Fruit fly (Drosophila melanogaster) whole organism, embryonic: ENCODE measurements around the gene RpS29.
A peak's percentile ranks its signal among the peaks of the same experiment; 100 is the strongest.

Experiments used
- CG10209 ChIP-seq: fragments of 200-800 bp; sonication (Bioruptor generic); optimal IDR thresholded peaks from 3 replicates; lab custom pipeline; 2017; ENCODE audit warnings: missing biosample characterization, mild to moderate bottlenecking, missing genetic modification characterization, missing genetic modification reagents
- CG11696 ChIP-seq: fragments of 200-800 bp; sonication (Bioruptor generic); IDR thresholded peaks from 2 replicates; pipeline ENCODE4 v1.3.6; 2022; ENCODE audit warnings: missing biosample characterization, missing genetic modification characterization
- CG12769 ChIP-seq: fragments of 200-800 bp; sonication (Bioruptor generic); optimal IDR thresholded peaks from 2 replicates; lab custom pipeline; 2019; ENCODE audit warnings: missing biosample characterization, mild to moderate bottlenecking, missing genetic modification characterization, moderate library complexity
- CG14441 ChIP-seq: fragments of 200-800 bp; sonication (Bioruptor generic); IDR thresholded peaks from 2 replicates; pipeline ENCODE4 v1.3.6; 2022; ENCODE audit warnings: missing biosample characterization, missing genetic modification characterization
- CG15601 ChIP-seq: fragments of 200-800 bp; sonication (Bioruptor generic); optimal IDR thresholded peaks from 3 replicates; lab custom pipeline; 2019; ENCODE audit warnings: missing biosample characterization, mild to moderate bottlenecking, missing genetic modification characterization, moderate library complexity
- CG1603 ChIP-seq: fragments of 200-800 bp; sonication (Bioruptor generic); optimal IDR thresholded peaks from 2 replicates; lab custom pipeline; 2019; ENCODE audit warnings: missing biosample characterization, mild to moderate bottlenecking, missing genetic modification characterization, moderate library complexity
- CG17385 ChIP-seq: fragments of 200-800 bp; sonication (Bioruptor generic); optimal IDR thresholded peaks from 3 replicates; lab custom pipeline; 2018; ENCODE audit warnings: missing biosample characterization, mild to moderate bottlenecking, missing genetic modification characterization
- CG17612 ChIP-seq: fragments of 200-800 bp; sonication (Bioruptor generic); IDR thresholded peaks from 2 replicates; pipeline ENCODE4 v1.3.6; 2022; ENCODE audit warnings: missing biosample characterization, missing genetic modification characterization
- CG1792 ChIP-seq: fragments of 200-800 bp; sonication (Bioruptor generic); optimal IDR thresholded peaks from 2 replicates; lab custom pipeline; 2016; ENCODE audit warnings: missing biosample characterization, missing genetic modification characterization
- CG18011 ChIP-seq: fragments of 200-800 bp; sonication (Bioruptor generic); optimal IDR thresholded peaks from 2 replicates; lab custom pipeline; 2017; ENCODE audit warnings: missing biosample characterization, missing genetic modification characterization, mild to moderate bottlenecking, moderate library complexity, missing genotype
- CG18599 ChIP-seq: fragments of 200-800 bp; sonication (Bioruptor generic); optimal IDR thresholded peaks from 3 replicates; lab custom pipeline; 2017; ENCODE audit warnings: missing biosample characterization, missing genetic modification characterization, mild to moderate bottlenecking, moderate library complexity, missing genetic modification reagents
- CG18764 ChIP-seq: fragments of 200-800 bp; sonication (Bioruptor generic); optimal IDR thresholded peaks from 3 replicates; lab custom pipeline; 2016; ENCODE audit warnings: missing biosample characterization, missing genetic modification characterization
- CG30020 ChIP-seq: fragments of 200-800 bp; optimal IDR thresholded peaks from 2 replicates; lab custom pipeline; 2019; ENCODE audit warnings: missing biosample characterization, mild to moderate bottlenecking, missing genetic modification characterization, moderate library complexity
- CG31224 ChIP-seq: fragments of 200-800 bp; sonication (Bioruptor generic); IDR thresholded peaks from 2 replicates; pipeline ENCODE4 v1.3.6; 2022; ENCODE audit warnings: missing biosample characterization, missing genetic modification characterization
- CG32767 ChIP-seq: fragments of 200-800 bp; sonication (Bioruptor generic); IDR thresholded peaks from 2 replicates; pipeline ENCODE4 v1.3.6; 2022; ENCODE audit warnings: missing biosample characterization, missing genetic modification characterization
- CG3995 ChIP-seq: fragments of 200-800 bp; sonication (Bioruptor generic); optimal IDR thresholded peaks from 3 replicates; lab custom pipeline; 2016; ENCODE audit warnings: missing biosample characterization, missing genetic modification characterization
- CG4617 ChIP-seq: fragments of 200-800 bp; sonication (Bioruptor generic); optimal IDR thresholded peaks from 3 replicates; lab custom pipeline; 2016; ENCODE audit warnings: missing biosample characterization, missing genetic modification characterization, borderline replicate concordance
- CG6254 ChIP-seq: fragments of 200-800 bp; sonication (Bioruptor generic); optimal IDR thresholded peaks from 3 replicates; lab custom pipeline; 2017; ENCODE audit warnings: mild to moderate bottlenecking, missing biosample characterization, missing genetic modification reagents, missing genetic modification characterization
- CG6765 ChIP-seq: fragments of 200-800 bp; sonication (Bioruptor generic); optimal IDR thresholded peaks from 3 replicates; lab custom pipeline; 2017; ENCODE audit warnings: missing biosample characterization, mild to moderate bottlenecking, missing genetic modification characterization
- CG6854 ChIP-seq: fragments of 200-800 bp; sonication (Bioruptor generic); optimal IDR thresholded peaks from 3 replicates; lab custom pipeline; 2017; ENCODE audit warnings: missing biosample characterization, mild to moderate bottlenecking, missing genetic modification characterization
- CG7556 ChIP-seq: fragments of 200-800 bp; sonication (Bioruptor generic); optimal IDR thresholded peaks from 2 replicates; lab custom pipeline; 2017; ENCODE audit warnings: missing biosample characterization, mild to moderate bottlenecking, missing genetic modification characterization
- CG7963 ChIP-seq: fragments of 200-800 bp; sonication (Bioruptor generic); IDR thresholded peaks from 3 replicates; pipeline ENCODE4 v1.3.6; 2022; ENCODE audit warnings: missing biosample characterization, missing genetic modification characterization; ENCODE audit not compliant: partially characterized antibody
- CG9727 ChIP-seq: fragments of 200-800 bp; sonication (Bioruptor generic); optimal IDR thresholded peaks from 3 replicates; lab custom pipeline; 2017; ENCODE audit warnings: missing biosample characterization, mild to moderate bottlenecking, missing genetic modification characterization
- CHES-1-like ChIP-seq: fragments of 200-800 bp; sonication (Bioruptor generic); optimal IDR thresholded peaks from 2 replicates; lab custom pipeline; 2016; ENCODE audit warnings: missing biosample characterization, missing genetic modification characterization
- Eip74EF ChIP-seq, 2 experiments: fragments of 200-800 bp in 1 of 2; fragments of >200 bp in 1 of 2; sonication (Bioruptor generic) in 1 of 2; optimal IDR thresholded peaks; 2 replicates each; lab custom pipeline; 2017 to 2019; ENCODE audit warnings: missing biosample characterization in 2 of 2, missing genetic modification characterization in 2 of 2, mild to moderate bottlenecking in 1 of 2, moderate library complexity in 1 of 2
- HHEX ChIP-seq: fragments of 200-800 bp; sonication (Bioruptor generic); optimal IDR thresholded peaks from 3 replicates; lab custom pipeline; 2017; ENCODE audit warnings: missing biosample characterization, mild to moderate bottlenecking, missing genetic modification characterization, missing genetic modification reagents
- HLH3B ChIP-seq: fragments of 200-800 bp; sonication (Bioruptor generic); IDR thresholded peaks from 2 replicates; pipeline ENCODE4 v1.3.6; 2022; ENCODE audit warnings: missing biosample characterization, missing genetic modification characterization
- HmgD ChIP-seq: fragments of 200-800 bp; sonication (Bioruptor generic); optimal IDR thresholded peaks from 3 replicates; lab custom pipeline; 2016; ENCODE audit warnings: missing biosample characterization, missing genetic modification characterization
- Poxn ChIP-seq: fragments of 200-800 bp; sonication (Bioruptor generic); IDR thresholded peaks from 2 replicates; pipeline ENCODE4 v1.3.6; 2022; ENCODE audit warnings: missing biosample characterization, missing genetic modification characterization
- Xbp1 ChIP-seq: fragments of 200-800 bp; sonication (Bioruptor generic); optimal IDR thresholded peaks from 3 replicates; lab custom pipeline; 2016; ENCODE audit warnings: missing biosample characterization, mild to moderate bottlenecking, missing genetic modification characterization
- al ChIP-seq: fragments of 200-800 bp; sonication (Bioruptor generic); IDR thresholded peaks from 2 replicates; pipeline ENCODE4 v1.3.6; 2022; ENCODE audit warnings: missing biosample characterization, missing genetic modification characterization
- da ChIP-seq: fragments of 200-800 bp; sonication (Bioruptor generic); optimal IDR thresholded peaks from 2 replicates; lab custom pipeline; 2016; ENCODE audit warnings: missing biosample characterization, missing genetic modification characterization
- danr ChIP-seq: fragments of 200-800 bp; sonication (Bioruptor generic); IDR thresholded peaks from 2 replicates; pipeline ENCODE4 v1.3.6; 2022; ENCODE audit warnings: missing biosample characterization, missing genetic modification characterization
- gro ChIP-seq: fragments of 200-800 bp; sonication (Bioruptor generic); optimal IDR thresholded peaks from 2 replicates; lab custom pipeline; 2016; ENCODE audit warnings: missing biosample characterization, missing genetic modification characterization
- hbn ChIP-seq: fragments of 200-800 bp; sonication (Bioruptor generic); IDR thresholded peaks from 2 replicates; pipeline ENCODE4 v1.3.6; 2022; ENCODE audit warnings: missing biosample characterization, missing genetic modification characterization; ENCODE audit not compliant: partially characterized antibody
- her ChIP-seq: fragments of 200-800 bp; sonication (Bioruptor generic); optimal IDR thresholded peaks from 2 replicates; lab custom pipeline; 2016; ENCODE audit warnings: missing biosample characterization, missing genetic modification characterization
- kay ChIP-seq: fragments of 200-800 bp; sonication (Bioruptor generic); optimal IDR thresholded peaks from 2 replicates; lab custom pipeline; 2016; ENCODE audit warnings: missing biosample characterization, missing genetic modification characterization
- lola ChIP-seq, 3 experiments: fragments of >200 bp in 2 of 3; fragments of 200-800 bp in 1 of 3; sonication (Bioruptor generic) in 1 of 3; optimal IDR thresholded peaks; 2 replicates each; lab custom pipeline; 2017 to 2019; ENCODE audit warnings: missing biosample characterization in 3 of 3, missing genetic modification characterization in 3 of 3, mild to moderate bottlenecking in 1 of 3, moderate library complexity in 1 of 3
- prd ChIP-seq, 3 experiments: fragments of >200 bp in 2 of 3; fragments of 200-800 bp in 1 of 3; sonication (Bioruptor generic) in 1 of 3; optimal IDR thresholded peaks in 2 of 3; IDR thresholded peaks in 1 of 3; 2 replicates in 2 of 3; 3 replicates in 1 of 3; pipeline versions ENCODE4 v1.3.6 to Lab custom; 2017 to 2022; ENCODE audit warnings: missing biosample characterization in 1 of 3, missing genetic modification characterization in 1 of 3
- psq ChIP-seq: fragments of 200-800 bp; sonication (Bioruptor generic); optimal IDR thresholded peaks from 2 replicates; lab custom pipeline; 2017; ENCODE audit warnings: missing biosample characterization, missing genetic modification characterization
- ro ChIP-seq: fragments of 200-800 bp; sonication (Bioruptor generic); IDR thresholded peaks from 2 replicates; pipeline ENCODE4 v1.3.6; 2022; ENCODE audit warnings: missing biosample characterization, missing genetic modification characterization
- scrt ChIP-seq: fragments of 200-800 bp; sonication (Bioruptor generic); optimal IDR thresholded peaks from 2 replicates; lab custom pipeline; 2018; ENCODE audit warnings: missing biosample characterization, mild to moderate bottlenecking, missing genetic modification characterization, moderate library complexity
- sens-2 ChIP-seq: fragments of 200-800 bp; sonication (Bioruptor generic); IDR thresholded peaks from 2 replicates; pipeline ENCODE4 v1.3.6; 2022; ENCODE audit warnings: missing biosample characterization, missing genetic modification characterization
- slbo ChIP-seq: fragments of 200-800 bp; sonication (Bioruptor generic); IDR thresholded peaks from 2 replicates; pipeline ENCODE4 v1.3.6; 2022; ENCODE audit warnings: missing biosample characterization, missing genetic modification characterization
- ttk ChIP-seq: fragments of 200-800 bp; sonication (Bioruptor generic); IDR thresholded peaks from 2 replicates; pipeline ENCODE4 v2.1.2; 2022; ENCODE audit warnings: missing biosample characterization, missing genetic modification characterization
- twi ChIP-seq: fragments of 200-800 bp; optimal IDR thresholded peaks from 2 replicates; lab custom pipeline; 2019; ENCODE audit warnings: missing biosample characterization, mild to moderate bottlenecking, missing genetic modification characterization, moderate library complexity
- wor ChIP-seq: fragments of 200-800 bp; sonication (Bioruptor generic); IDR thresholded peaks from 2 replicates; pipeline ENCODE4 v1.3.6; 2022; ENCODE audit warnings: missing biosample characterization, missing genetic modification characterization
- z ChIP-seq: fragments of 200-800 bp; sonication (Bioruptor generic); IDR thresholded peaks from 3 replicates; pipeline ENCODE4 v1.3.6; 2022; ENCODE audit warnings: missing biosample characterization, missing genetic modification characterization

The RpS29 gene

DNA sequence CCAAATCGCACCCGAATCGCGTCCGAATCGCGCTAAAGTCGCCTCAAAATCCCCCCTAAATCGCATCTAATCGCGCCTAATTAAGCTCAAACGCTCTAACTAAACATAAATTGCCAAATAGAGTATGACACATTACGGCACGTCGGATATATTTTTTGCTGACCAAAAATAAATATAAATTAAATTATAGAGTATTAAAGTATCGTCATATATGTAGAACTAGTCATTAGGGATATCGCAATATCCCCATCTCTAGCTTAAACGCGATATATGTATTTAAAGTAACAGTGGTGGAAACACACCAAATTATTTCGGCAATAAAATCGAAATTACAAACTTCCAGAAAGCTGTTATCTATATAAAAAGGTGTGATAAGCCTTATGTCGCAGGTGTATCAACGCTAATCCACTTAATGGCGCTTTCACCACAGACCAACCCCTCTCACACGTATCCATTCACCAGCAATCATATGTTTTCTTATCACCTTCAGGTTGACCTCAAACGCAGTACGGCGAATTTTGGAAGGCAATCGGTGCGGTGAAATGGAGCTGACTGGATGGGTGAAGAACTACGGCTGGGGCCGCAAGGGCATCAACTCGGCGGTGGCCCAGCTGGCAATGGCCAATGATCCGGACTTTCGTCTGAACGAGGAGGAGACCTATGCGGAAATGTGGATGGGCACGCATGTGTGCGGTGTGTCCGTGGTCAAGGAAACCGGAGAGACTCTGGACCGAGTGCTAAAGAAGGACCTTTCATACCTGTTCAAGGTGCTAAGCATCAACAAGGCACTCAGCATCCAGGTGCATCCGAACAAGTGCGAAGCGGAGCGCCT, 18.3 kb upstream of the RpS29 start, which contains the start of gene Mpi (continued):
- TF ChIP-seq CG12769 (tag; lab: Kevin White, UChicago): no peak
- no peak for TF ChIP-seq CG14441 (GFP tag; lab: Robert Waterston, UW)
- TF ChIP-seq CG6854 (GFP tag; lab: Kevin White, UChicago): peak; percentile 8
- TF ChIP-seq CG18599 (GFP tag; lab: Kevin White, UChicago): no peak
- no peak for TF ChIP-seq her (GFP tag; lab: Kevin White, UChicago)
- no peak for TF ChIP-seq CG15601 (tag; lab: Kevin White, UChicago)
- no peak for TF ChIP-seq gro (GFP tag; lab: Kevin White, UChicago)
- no peak for TF ChIP-seq danr
- no peak for TF ChIP-seq HLH3B
- TF ChIP-seq CG17612 (GFP tag; lab: Robert Waterston, UW): no peak
- TF ChIP-seq slbo (GFP tag; lab: Robert Waterston, UW): peak; percentile 19; the same call in 1 of the 2 replicates
- no peak for TF ChIP-seq CG7963 (GFP tag; lab: Robert Waterston, UW)
- peak; percentile 40 for TF ChIP-seq CG17385 (GFP tag; lab: Kevin White, UChicago)
- TF ChIP-seq CG4617 (GFP tag; lab: Kevin White, UChicago): peak; percentile 63
- TF ChIP-seq HHEX: no peak
- TF ChIP-seq lola (GFP tag; optimal IDR thresholded peaks at IDR 0.05; lab: Kevin White, UChicago): peak in 1 of 3 experiments; percentile 44
- no peak for TF ChIP-seq CG18764
- no peak for TF ChIP-seq CG10209 (GFP tag; lab: Kevin White, UChicago)
- TF ChIP-seq Xbp1: no peak
- no peak for TF ChIP-seq CG11696 (GFP tag; lab: Robert Waterston, UW)
- TF ChIP-seq CG9727 (GFP tag; lab: Kevin White, UChicago): peak; percentile 32
- no peak for TF ChIP-seq psq (GFP tag; lab: Kevin White, UChicago)
- TF ChIP-seq ro (GFP tag; lab: Robert Waterston, UW): no peak
- TF ChIP-seq Eip74EF (GFP tag; optimal IDR thresholded peaks at IDR 0.05; lab: Kevin White, UChicago): no peak
- no peak for TF ChIP-seq HmgD
- no peak for TF ChIP-seq CG1792
- no peak for TF ChIP-seq al
- TF ChIP-seq wor: no peak
- TF ChIP-seq sens-2 (GFP tag; lab: Robert Waterston, UW): no peak
- no peak for TF ChIP-seq CG7556
- no peak for TF ChIP-seq CG32767 (GFP tag; lab: Robert Waterston, UW)
- no peak for TF ChIP-seq z
- peak; percentile 43; the same call in 1 of the 2 replicates for TF ChIP-seq hbn (GFP tag; lab: Robert Waterston, UW)
- TF ChIP-seq CG31224 (GFP tag; lab: Robert Waterston, UW): no peak
- no peak for TF ChIP-seq CG6765
- TF ChIP-seq ttk (GFP tag; lab: Robert Waterston, UW): no peak
- TF ChIP-seq scrt (GFP tag; lab: Kevin White, UChicago): no peak
- TF ChIP-seq prd (optimal IDR thresholded peaks at IDR 0.05; lab: Kevin White, UChicago): no peak
- 0 out of 3 replicates have a peak, but pooled peaks have one; percentile 15 for TF ChIP-seq prd (GFP tag; IDR thresholded peaks at IDR 0.05; lab: Robert Waterston, UW)
- TF ChIP-seq CG1603 (tag; lab: Kevin White, UChicago): peak; percentile 60
- no peak for TF ChIP-seq twi (tag; lab: Kevin White, UChicago)
- no peak for TF ChIP-seq CG18011 (GFP tag; lab: Kevin White, UChicago)
- TF ChIP-seq CG6254 (GFP tag; lab: Kevin White, UChicago): no peak
- TF ChIP-seq CHES-1-like (GFP tag; lab: Kevin White, UChicago): no peak
- TF ChIP-seq CG3995 (GFP tag; lab: Kevin White, UChicago): peak; percentile 82
- TF ChIP-seq CG30020 (tag; lab: Kevin White, UChicago): peak; percentile 70
- no peak for TF ChIP-seq da (GFP tag; lab: Kevin White, UChicago)
- TF ChIP-seq Poxn: no peak
- no peak for TF ChIP-seq kay (GFP tag; lab: Kevin White, UChicago)
